Worm (Caenorhabditis elegans) whole organism, L2 larva: Measurements from ENCODE around the gene col-88.

Source experiments
- C34F6.9 ChIP-seq: fragments of 150-350 bp; optimal IDR thresholded peaks from 2 replicates; lab custom pipeline; 2014; ENCODE audit warnings: missing biosample characterization, missing genetic modification characterization
- R02D3.7 ChIP-seq: fragments of 150-350 bp; optimal IDR thresholded peaks from 2 replicates; lab custom pipeline; 2014; ENCODE audit warnings: missing biosample characterization, missing genetic modification characterization
- Y55F3AM.14 ChIP-seq: fragments of 200-800 bp; sonication (Bioruptor generic); optimal IDR thresholded peaks from 2 replicates; lab custom pipeline; 2018; ENCODE audit warnings: mild to moderate bottlenecking, missing genetic modification characterization, missing compliant biosample characterization
- alr-1 ChIP-seq: fragments of 150-350 bp; optimal IDR thresholded peaks from 2 replicates; lab custom pipeline; 2014; ENCODE audit warnings: missing biosample characterization, missing genetic modification characterization
- aly-2 ChIP-seq: fragments of 150-350 bp; optimal IDR thresholded peaks from 2 replicates; lab custom pipeline; 2014; ENCODE audit warnings: missing biosample characterization, missing genetic modification characterization
- ama-1 ChIP-seq: fragments of 150-350 bp; optimal IDR thresholded peaks from 2 replicates; lab custom pipeline; 2018; ENCODE audit warnings: inconsistent platforms
- blmp-1 ChIP-seq: sonication (generic microtip); optimal IDR thresholded peaks from 2 replicates; lab custom pipeline; 2017; ENCODE audit warnings: missing genetic modification characterization, mild to moderate bottlenecking, missing compliant biosample characterization, antibody characterized with exemption, moderate library complexity; ENCODE audit not compliant: insufficient read depth
- ceh-16 ChIP-seq: fragments of 150-350 bp; optimal IDR thresholded peaks from 2 replicates; lab custom pipeline; 2014; ENCODE audit warnings: missing biosample characterization, missing genetic modification characterization
- crh-2 ChIP-seq: sonication (generic microtip); optimal IDR thresholded peaks from 2 replicates; lab custom pipeline; 2017; ENCODE audit warnings: missing biosample characterization, missing genetic modification characterization
- dmd-4 ChIP-seq: sonication (generic microtip); optimal IDR thresholded peaks from 2 replicates; lab custom pipeline; 2017; ENCODE audit warnings: missing biosample characterization, missing genetic modification characterization
- egl-27 ChIP-seq: sonication (generic microtip); optimal IDR thresholded peaks from 3 replicates; lab custom pipeline; 2017; ENCODE audit warnings: missing biosample characterization, missing genetic modification reagents, missing genetic modification characterization
- elt-1 ChIP-seq: fragments of 150-350 bp; optimal IDR thresholded peaks from 2 replicates; lab custom pipeline; 2014; ENCODE audit warnings: missing biosample characterization, missing genetic modification characterization
- elt-3 ChIP-seq: sonication (generic microtip); optimal IDR thresholded peaks from 2 replicates; lab custom pipeline; 2017; ENCODE audit warnings: missing biosample characterization, missing genetic modification characterization
- fos-1 ChIP-seq: fragments of 150-350 bp; optimal IDR thresholded peaks from 2 replicates; lab custom pipeline; 2014; ENCODE audit warnings: missing biosample characterization, missing genetic modification characterization
- gmeb-1 ChIP-seq: fragments of 150-350 bp; optimal IDR thresholded peaks from 2 replicates; lab custom pipeline; 2014; ENCODE audit warnings: missing biosample characterization, missing genetic modification characterization
- lin-11 ChIP-seq: fragments of 150-350 bp; sonication (generic microtip); optimal IDR thresholded peaks from 2 replicates; lab custom pipeline; 2014; ENCODE audit warnings: missing biosample characterization, missing genetic modification characterization, inconsistent platforms, mixed read lengths
- lin-13 ChIP-seq: fragments of 150-350 bp; optimal IDR thresholded peaks from 2 replicates; lab custom pipeline; 2014; ENCODE audit warnings: missing biosample characterization, missing genetic modification reagents, missing genetic modification characterization
- lin-39 ChIP-seq: fragments of 150-350 bp; optimal IDR thresholded peaks from 2 replicates; lab custom pipeline; 2014; ENCODE audit warnings: missing biosample characterization, missing genetic modification reagents, missing genetic modification characterization
- lsy-2 ChIP-seq, 2 experiments: fragments of 150-350 bp in 1 of 2; sonication (generic microtip) in 1 of 2; optimal IDR thresholded peaks; 2 replicates each; lab custom pipeline; 2014 to 2017; ENCODE audit warnings: missing biosample characterization in 2 of 2, missing genetic modification characterization in 2 of 2
- mab-5 ChIP-seq: fragments of 150-350 bp; optimal IDR thresholded peaks from 2 replicates; lab custom pipeline; 2014; ENCODE audit warnings: missing biosample characterization, missing genetic modification characterization
- mbf-1 ChIP-seq: sonication (generic microtip); optimal IDR thresholded peaks from 2 replicates; lab custom pipeline; 2017; ENCODE audit warnings: missing biosample characterization, missing genetic modification characterization
- mdl-1 ChIP-seq, 2 experiments: fragments of 150-350 bp in 1 of 2; sonication (generic microtip) in 1 of 2; optimal IDR thresholded peaks; 2 replicates each; lab custom pipeline; 2017; ENCODE audit warnings: missing biosample characterization in 2 of 2, missing genetic modification characterization in 2 of 2
- nhr-11 ChIP-seq: fragments of 150-350 bp; optimal IDR thresholded peaks from 2 replicates; lab custom pipeline; 2014; ENCODE audit warnings: missing biosample characterization, missing genetic modification characterization
- nhr-129 ChIP-seq: fragments of 150-350 bp; optimal IDR thresholded peaks from 2 replicates; lab custom pipeline; 2014; ENCODE audit warnings: missing biosample characterization, missing genetic modification characterization
- nhr-21 ChIP-seq: fragments of 150-350 bp; optimal IDR thresholded peaks from 2 replicates; lab custom pipeline; 2014; ENCODE audit warnings: missing biosample characterization, missing genetic modification characterization
- nhr-25 ChIP-seq: fragments of 150-350 bp; sonication (generic microtip); optimal IDR thresholded peaks from 3 replicates; lab custom pipeline; 2014; ENCODE audit warnings: missing biosample characterization, missing genetic modification characterization
- nhr-6 ChIP-seq: fragments of 150-350 bp; optimal IDR thresholded peaks from 2 replicates; lab custom pipeline; 2014; ENCODE audit warnings: missing biosample characterization, missing genetic modification characterization
- nhr-77 ChIP-seq: fragments of 150-350 bp; optimal IDR thresholded peaks from 2 replicates; lab custom pipeline; 2014; ENCODE audit warnings: missing biosample characterization, missing genetic modification characterization
- peb-1 ChIP-seq: fragments of 150-350 bp; optimal IDR thresholded peaks from 2 replicates; lab custom pipeline; 2014; ENCODE audit warnings: missing biosample characterization, missing genetic modification characterization
- sem-4 ChIP-seq: fragments of 150-350 bp; optimal IDR thresholded peaks from 2 replicates; lab custom pipeline; 2014; ENCODE audit warnings: missing biosample characterization, missing genetic modification reagents, missing genetic modification characterization
- skn-1 ChIP-seq: sonication (generic microtip); optimal IDR thresholded peaks from 2 replicates; lab custom pipeline; 2017; ENCODE audit warnings: missing biosample characterization, missing genetic modification characterization
- sma-3 ChIP-seq: sonication (generic microtip); optimal IDR thresholded peaks from 2 replicates; lab custom pipeline; 2016; ENCODE audit warnings: missing genetic modification reagents, missing genetic modification characterization, missing compliant biosample characterization
- sma-9 ChIP-seq, 2 experiments: fragments of 150-350 bp in 1 of 2; sonication (generic microtip) in 1 of 2; optimal IDR thresholded peaks; 2 replicates each; lab custom pipeline; 2014 to 2016; ENCODE audit warnings: missing genetic modification characterization in 2 of 2, mild to moderate bottlenecking in 1 of 2, missing biosample characterization in 1 of 2, missing compliant biosample characterization in 1 of 2, missing genetic modification reagents in 1 of 2, moderate library complexity in 1 of 2
- snpc-4 ChIP-seq: fragments of 150-350 bp; optimal IDR thresholded peaks from 2 replicates; lab custom pipeline; 2014; ENCODE audit warnings: missing biosample characterization, missing genetic modification characterization
- unc-39 ChIP-seq: fragments of 150-350 bp; optimal IDR thresholded peaks from 2 replicates; lab custom pipeline; 2014; ENCODE audit warnings: missing biosample characterization, missing genetic modification characterization
- zag-1 ChIP-seq: fragments of 150-350 bp; optimal IDR thresholded peaks from 2 replicates; lab custom pipeline; 2014; ENCODE audit warnings: missing biosample characterization, missing genetic modification characterization
- ztf-1 ChIP-seq: fragments of 200-800 bp; sonication (Bioruptor generic); conservative IDR thresholded peaks from 2 replicates; pipeline ENCODE4 v1.3.6; 2022; ENCODE audit warnings: missing genetic modification characterization, missing compliant biosample characterization
- ztf-11 ChIP-seq: sonication (generic microtip); optimal IDR thresholded peaks from 2 replicates; lab custom pipeline; 2017; ENCODE audit warnings: missing biosample characterization, missing genetic modification characterization
- ztf-4 ChIP-seq: fragments of 150-350 bp; optimal IDR thresholded peaks from 2 replicates; lab custom pipeline; 2014; ENCODE audit warnings: missing biosample characterization, missing genetic modification characterization

The col-88 gene

ce11 chrIII:39516-39915 is 1.3 kb upstream of the col-88 start:
- TF ChIP-seq Y55F3AM.14 (GFP tag; lab: Kevin White, UChicago) (no peak), nhr-25 (tag; lab: Kevin White, UChicago) (no peak), mdl-1 (tag; optimal IDR thresholded peaks at IDR 0.05; lab: Kevin White, UChicago) (no peak), aly-2 (tag; lab: Kevin White, UChicago) (no peak), egl-27 (tag; lab: Kevin White, UChicago) (no peak), unc-39 (tag; lab: Kevin White, UChicago) (no peak), skn-1 (tag; lab: Kevin White, UChicago) (no peak), sem-4 (tag; lab: Kevin White, UChicago) (no peak), ztf-4 (tag; lab: Kevin White, UChicago) (no peak), mbf-1 (tag; lab: Kevin White, UChicago) (no peak), sma-9 (GFP tag; optimal IDR thresholded peaks at IDR 0.05; lab: Kevin White, UChicago) (no peak), sma-9 (tag; optimal IDR thresholded peaks at IDR 0.05; lab: Kevin White, UChicago) (no peak), sma-3 (GFP tag; lab: Kevin White, UChicago) (no peak), ztf-1 (no peak), nhr-21 (no peak), snpc-4 (tag; lab: Kevin White, UChicago) (no peak)

ce11 chrIII:41484-41883 is 621 bp downstream of the col-88 start:
- TF ChIP-seq R02D3.7 (no peak), alr-1 (tag; lab: Kevin White, UChicago) (no peak), elt-3 (tag; lab: Kevin White, UChicago) (no peak), Y55F3AM.14 (GFP tag; lab: Kevin White, UChicago) (no peak), crh-2 (tag; lab: Kevin White, UChicago) (no peak), fos-1 (tag; lab: Kevin White, UChicago) (no peak), ztf-11 (tag; lab: Kevin White, UChicago) (no peak), unc-39 (tag; lab: Kevin White, UChicago) (no peak), nhr-25 (tag; lab: Kevin White, UChicago) (no peak)

- TF ChIP-seq C34F6.9 (no peak), lsy-2 (tag; optimal IDR thresholded peaks at IDR 0.05; lab: Kevin White, UChicago) (no peak), nhr-25 (tag; lab: Kevin White, UChicago) (no peak), mab-5 (tag; lab: Kevin White, UChicago) (no peak), lin-13 (GFP tag; lab: Kevin White, UChicago) (no peak), R02D3.7 (no peak), nhr-77 (tag; lab: Kevin White, UChicago) (no peak), nhr-21 (no peak), ztf-11 (tag; lab: Kevin White, UChicago) (no peak), nhr-6 (no peak), mdl-1 (tag; optimal IDR thresholded peaks at IDR 0.05; lab: Kevin White, UChicago) (no peak), zag-1 (no peak), nhr-129 (tag; lab: Kevin White, UChicago) (no peak), nhr-11 (no peak), unc-39 (tag; lab: Kevin White, UChicago) (no peak), aly-2 (tag; lab: Kevin White, UChicago) (no peak), elt-1 (tag; lab: Kevin White, UChicago) (no peak), sma-3 (GFP tag; lab: Kevin White, UChicago) (no peak)
Observed at ce11 chrIII:42725-43124, 1.9 kb downstream of the col-88 start.

ce11 chrIII:48329-48728 is 7.5 kb downstream of the col-88 start:
- TF ChIP-seq ztf-11 (tag; lab: Kevin White, UChicago) (no peak), lin-11 (tag; lab: Kevin White, UChicago) (no peak), dmd-4 (tag; lab: Kevin White, UChicago) (no peak), lin-13 (GFP tag; lab: Kevin White, UChicago) (no peak)

- TF ChIP-seq lsy-2 (tag; optimal IDR thresholded peaks at IDR 0.05; lab: Kevin White, UChicago): no peak
- no peak for TF ChIP-seq peb-1 (tag; lab: Kevin White, UChicago)
- no peak for TF ChIP-seq elt-3 (tag; lab: Kevin White, UChicago)
- no peak for TF ChIP-seq elt-1 (tag; lab: Kevin White, UChicago)
- TF ChIP-seq alr-1 (tag; lab: Kevin White, UChicago): no peak
- TF ChIP-seq snpc-4 (tag; lab: Kevin White, UChicago): no peak
- no peak for TF ChIP-seq zag-1
- TF ChIP-seq nhr-77 (tag; lab: Kevin White, UChicago): no peak
- no peak for TF ChIP-seq lin-39
- no peak for TF ChIP-seq blmp-1 (tag; lab: Kevin White, UChicago)
- TF ChIP-seq ceh-16 (tag; lab: Kevin White, UChicago): no peak
- TF ChIP-seq mab-5 (tag; lab: Kevin White, UChicago): no peak
- no peak for TF ChIP-seq ama-1 (lab: Kevin White, UChicago)
- TF ChIP-seq crh-2 (tag; lab: Kevin White, UChicago): no peak
- no peak for TF ChIP-seq mbf-1 (tag; lab: Kevin White, UChicago)
- TF ChIP-seq ztf-4 (tag; lab: Kevin White, UChicago): no peak
- TF ChIP-seq gmeb-1 (tag; lab: Kevin White, UChicago): no peak
- TF ChIP-seq nhr-129 (tag; lab: Kevin White, UChicago): no peak
- TF ChIP-seq, all 48 proteins: peak for 0
Observed at ce11 chrIII:49064-49463, 8.2 kb downstream of the col-88 start.
